Worm (Caenorhabditis elegans): ENCODE data around the gene C50H11.8.

Gene C50H11.8

DNA sequence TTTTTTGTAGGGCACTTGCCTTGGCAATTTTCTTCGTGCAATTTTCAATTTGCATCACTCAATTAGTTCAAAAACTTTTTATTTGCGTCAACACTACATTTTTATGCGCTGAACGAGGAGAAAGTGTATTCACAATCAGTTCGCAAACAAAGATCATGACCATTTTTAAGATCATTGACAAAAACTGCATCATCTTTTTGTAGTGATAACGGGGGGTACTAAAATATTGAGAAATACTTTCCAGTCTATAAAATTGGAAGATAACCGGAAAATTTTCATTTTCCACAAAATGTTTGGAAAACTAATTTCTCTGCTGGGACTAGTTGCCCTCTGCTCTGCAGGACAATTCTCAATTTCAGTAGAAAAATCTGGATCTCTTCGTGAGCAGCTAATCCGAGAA is 30.1 kb upstream of the C50H11.8 start, which contains the start of gene asp-8:
Gene asp-8 (plus strand): TSS at position 276 of the 400 bp plus-strand sequence.
- no peak for TF ChIP-seq tbx-37 (GFP tag; conservative IDR thresholded peaks at IDR 0.05)
- TF ChIP-seq scrt-1 (GFP tag; IDR thresholded peaks at IDR 0.05): no peak
- TF ChIP-seq tbx-11 (GFP tag; IDR thresholded peaks at IDR 0.05): no peak

DNA sequence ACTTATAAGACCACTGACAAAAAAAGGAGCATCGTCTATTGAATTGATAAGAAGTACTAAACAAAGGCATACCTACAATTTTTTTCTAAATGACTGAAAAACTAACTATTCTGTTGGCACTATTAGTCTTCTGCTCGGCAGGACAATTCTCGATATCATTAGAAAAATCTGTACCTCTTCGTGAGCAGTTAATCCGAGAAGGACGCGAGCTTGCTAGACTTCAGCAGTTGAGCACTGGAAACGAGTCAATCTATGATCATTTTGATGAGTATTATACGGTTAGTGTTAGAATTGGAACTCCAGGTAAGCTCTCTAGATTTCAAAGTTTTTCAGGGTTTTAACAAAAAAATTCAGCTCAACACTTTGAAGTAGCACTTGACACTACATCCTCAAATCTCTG is 26.1 kb upstream of the C50H11.8 start, which contains the start of gene asp-7:
Gene asp-7 (plus strand): TSS at position 81 of the 400 bp plus-strand sequence.
- TF ChIP-seq B0310.2 (tag; optimal IDR thresholded peaks at IDR 0.05) (no peak), scrt-1 (GFP tag; IDR thresholded peaks at IDR 0.05) (no peak), hmg-4 (GFP tag; optimal IDR thresholded peaks at IDR 0.05) (no peak), ama-1 (optimal IDR thresholded peaks at IDR 0.05) (no peak), tbx-37 (GFP tag; conservative IDR thresholded peaks at IDR 0.05) (no peak), ceh-36 (tag; optimal IDR thresholded peaks at IDR 0.05) (no peak), tra-4 (tag; optimal IDR thresholded peaks at IDR 0.05) (no peak), F13C5.2 (tag; optimal IDR thresholded peaks at IDR 0.05) (no peak), sea-1 (GFP tag; conservative IDR thresholded peaks at IDR 0.05) (no peak), hnd-1 (tag; optimal IDR thresholded peaks at IDR 0.05) (no peak), flt-1 (GFP tag; IDR thresholded peaks at IDR 0.05) (no peak), ceh-13 (GFP tag; optimal IDR thresholded peaks at IDR 0.05) (no peak), tbx-11 (GFP tag; IDR thresholded peaks at IDR 0.05) (no peak), hmbx-1 (tag; optimal IDR thresholded peaks at IDR 0.05) (no peak), pes-1 (GFP tag; IDR thresholded peaks at IDR 0.05) (no peak), ets-7 (tag; optimal IDR thresholded peaks at IDR 0.05) (no peak), aly-1 (tag; optimal IDR thresholded peaks at IDR 0.05) (no peak)

DNA sequence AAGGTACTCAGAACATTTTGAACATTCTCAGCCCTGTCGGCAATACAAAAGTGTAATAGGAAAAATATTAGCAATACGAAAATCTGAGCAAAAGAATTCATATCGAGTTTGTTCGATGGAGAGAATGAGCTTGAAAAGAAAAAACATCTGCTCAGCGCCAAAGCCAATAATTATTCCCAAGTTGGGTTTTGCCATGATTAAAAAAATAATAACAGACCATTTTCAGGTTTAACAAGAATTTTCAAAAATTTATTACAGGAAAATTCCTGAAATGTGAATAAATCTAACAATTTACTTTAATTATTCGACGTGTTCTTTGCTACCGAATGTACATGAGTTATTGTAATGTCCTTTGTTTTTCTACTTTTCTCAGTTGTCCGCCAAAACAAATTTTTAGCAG is 22.0 kb upstream of the C50H11.8 start, which contains the start of gene irld-38:
Gene irld-38 (minus strand): TSS at position 101 of the 400 bp plus-strand sequence.
- no peak for TF ChIP-seq aly-1 (tag; optimal IDR thresholded peaks at IDR 0.05)
- no peak for TF ChIP-seq ceh-36 (tag; optimal IDR thresholded peaks at IDR 0.05)
- no peak for TF ChIP-seq ets-7 (tag; optimal IDR thresholded peaks at IDR 0.05)
- TF ChIP-seq tra-4 (tag; optimal IDR thresholded peaks at IDR 0.05): no peak
- no peak for TF ChIP-seq tbx-11 (GFP tag; IDR thresholded peaks at IDR 0.05)
- no peak for TF ChIP-seq hmg-4 (GFP tag; optimal IDR thresholded peaks at IDR 0.05)

DNA sequence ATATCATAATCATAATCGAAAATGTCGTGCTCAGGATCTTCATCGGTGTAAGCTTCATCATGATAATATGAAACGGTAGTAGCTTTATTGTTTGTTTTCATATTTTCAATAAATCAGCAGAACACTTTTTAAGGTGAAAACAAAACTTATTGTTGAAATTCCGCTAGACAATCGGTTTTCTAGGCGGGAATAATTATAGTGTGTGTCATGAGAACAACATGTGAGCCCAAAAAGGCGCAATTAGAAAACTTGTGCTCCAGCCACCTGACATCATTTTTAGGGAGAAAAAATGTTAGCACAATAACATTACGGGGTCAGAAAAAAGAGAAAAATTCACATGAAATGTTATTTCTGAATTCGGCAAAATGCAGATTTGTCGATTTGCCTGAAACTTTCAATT is 20.1 kb upstream of the C50H11.8 start, which contains the start of gene srw-8:
Gene srw-8 (minus strand): TSS at position 101 of the 400 bp plus-strand sequence.
- TF ChIP-seq ceh-13 (GFP tag; optimal IDR thresholded peaks at IDR 0.05): no peak
- no peak for TF ChIP-seq flt-1 (GFP tag; IDR thresholded peaks at IDR 0.05)
- no peak for TF ChIP-seq sea-1 (GFP tag; conservative IDR thresholded peaks at IDR 0.05)
- no peak for TF ChIP-seq ets-7 (tag; optimal IDR thresholded peaks at IDR 0.05)
- no peak for TF ChIP-seq pes-1 (GFP tag; IDR thresholded peaks at IDR 0.05)
- TF ChIP-seq ama-1 (optimal IDR thresholded peaks at IDR 0.05): no peak
- no peak for TF ChIP-seq tra-4 (tag; optimal IDR thresholded peaks at IDR 0.05)
- TF ChIP-seq hmg-4 (GFP tag; optimal IDR thresholded peaks at IDR 0.05): no peak
- TF ChIP-seq aly-1 (tag; optimal IDR thresholded peaks at IDR 0.05): no peak
- no peak for TF ChIP-seq hmbx-1 (tag; optimal IDR thresholded peaks at IDR 0.05)
- TF ChIP-seq tbx-37 (GFP tag; conservative IDR thresholded peaks at IDR 0.05): no peak
- TF ChIP-seq ceh-36 (tag; optimal IDR thresholded peaks at IDR 0.05): no peak
- no peak for TF ChIP-seq F13C5.2 (tag; optimal IDR thresholded peaks at IDR 0.05)
- no peak for TF ChIP-seq tbx-11 (GFP tag; IDR thresholded peaks at IDR 0.05)
- TF ChIP-seq B0310.2 (tag; optimal IDR thresholded peaks at IDR 0.05): no peak
- TF ChIP-seq scrt-1 (GFP tag; IDR thresholded peaks at IDR 0.05): no peak
- TF ChIP-seq hnd-1 (tag; optimal IDR thresholded peaks at IDR 0.05): no peak

DNA sequence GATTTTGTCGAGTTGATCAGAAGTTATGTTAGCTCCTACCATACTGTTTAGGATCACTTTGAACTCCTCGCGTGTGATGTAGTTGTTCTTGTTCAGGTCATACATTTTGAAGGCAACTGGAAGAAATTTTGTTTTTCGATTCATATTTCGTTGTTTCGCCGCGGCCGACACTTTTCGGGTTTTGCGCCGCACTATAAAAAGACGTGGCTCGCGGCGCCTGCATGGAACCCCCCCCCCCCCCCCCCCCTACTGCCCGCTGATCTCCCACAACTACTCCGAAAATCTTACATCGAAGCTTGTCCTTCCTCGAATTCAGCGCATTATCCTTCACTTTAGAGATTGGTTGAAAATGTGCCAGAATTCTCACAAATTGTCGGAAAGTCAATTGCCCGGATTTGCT is 16.3 kb upstream of the C50H11.8 start:
- TF ChIP-seq ets-7 (tag; optimal IDR thresholded peaks at IDR 0.05): no peak
- TF ChIP-seq F13C5.2 (tag; optimal IDR thresholded peaks at IDR 0.05): no peak
- no peak for TF ChIP-seq ceh-13 (GFP tag; optimal IDR thresholded peaks at IDR 0.05)
- no peak for TF ChIP-seq tra-4 (tag; optimal IDR thresholded peaks at IDR 0.05)
- TF ChIP-seq B0310.2 (tag; optimal IDR thresholded peaks at IDR 0.05): no peak
- no peak for TF ChIP-seq pes-1 (GFP tag; IDR thresholded peaks at IDR 0.05)
- no peak for TF ChIP-seq aly-1 (tag; optimal IDR thresholded peaks at IDR 0.05)
- TF ChIP-seq tbx-37 (GFP tag; conservative IDR thresholded peaks at IDR 0.05): no peak
- TF ChIP-seq hmbx-1 (tag; optimal IDR thresholded peaks at IDR 0.05): no peak
- TF ChIP-seq sea-1 (GFP tag; conservative IDR thresholded peaks at IDR 0.05): no peak

DNA sequence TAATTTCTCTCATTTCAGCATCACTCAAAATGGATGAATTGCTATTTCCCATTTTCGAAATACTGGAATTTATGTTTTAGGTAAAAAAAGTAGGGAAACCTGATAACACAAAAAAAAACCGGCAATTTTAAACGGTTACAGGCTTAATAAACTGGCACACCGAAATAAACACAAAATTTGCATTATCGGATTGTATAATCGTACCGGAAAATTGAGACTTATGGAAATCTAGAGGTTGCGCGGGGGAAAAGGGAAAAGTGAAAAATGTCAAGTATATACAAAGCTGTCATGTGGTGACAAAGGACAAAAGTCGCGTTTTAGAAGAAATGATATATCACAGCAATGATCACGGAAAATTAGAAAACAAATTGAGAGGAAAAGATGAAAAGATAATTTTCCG is 15.1 kb upstream of the C50H11.8 start, which contains the start of gene chpf-2:
Gene chpf-2 (minus strand): TSS at position 101 of the 400 bp plus-strand sequence.
- TF ChIP-seq ceh-13 (GFP tag; optimal IDR thresholded peaks at IDR 0.05) (no peak), tbx-37 (GFP tag; conservative IDR thresholded peaks at IDR 0.05) (no peak), ceh-36 (tag; optimal IDR thresholded peaks at IDR 0.05) (no peak), B0310.2 (tag; optimal IDR thresholded peaks at IDR 0.05) (no peak)

DNA sequence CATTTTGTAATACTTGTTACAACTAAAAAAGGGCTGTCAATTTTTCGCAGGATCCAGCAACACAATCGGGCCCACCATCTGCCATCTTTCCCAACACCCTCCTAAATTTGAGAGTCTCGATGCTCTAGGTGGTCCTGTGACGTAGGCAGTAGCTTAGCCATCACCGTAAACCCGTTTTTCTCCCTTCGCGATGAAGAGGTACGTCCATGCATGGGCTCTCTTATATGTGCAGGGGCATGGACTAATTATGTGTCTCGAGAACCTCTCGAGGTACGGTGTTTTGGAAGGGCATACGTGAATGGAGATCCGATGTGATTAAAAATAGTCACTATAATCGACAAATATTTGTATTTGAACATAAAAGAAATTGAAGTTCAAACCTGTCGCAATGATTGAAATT is 13.4 kb upstream of the C50H11.8 start:
- TF ChIP-seq tbx-11 (GFP tag; IDR thresholded peaks at IDR 0.05) (no peak), tbx-37 (GFP tag; conservative IDR thresholded peaks at IDR 0.05) (no peak), pes-1 (GFP tag; IDR thresholded peaks at IDR 0.05) (no peak), hnd-1 (tag; optimal IDR thresholded peaks at IDR 0.05) (no peak), aly-1 (tag; optimal IDR thresholded peaks at IDR 0.05) (no peak), B0310.2 (tag; optimal IDR thresholded peaks at IDR 0.05) (no peak)

DNA sequence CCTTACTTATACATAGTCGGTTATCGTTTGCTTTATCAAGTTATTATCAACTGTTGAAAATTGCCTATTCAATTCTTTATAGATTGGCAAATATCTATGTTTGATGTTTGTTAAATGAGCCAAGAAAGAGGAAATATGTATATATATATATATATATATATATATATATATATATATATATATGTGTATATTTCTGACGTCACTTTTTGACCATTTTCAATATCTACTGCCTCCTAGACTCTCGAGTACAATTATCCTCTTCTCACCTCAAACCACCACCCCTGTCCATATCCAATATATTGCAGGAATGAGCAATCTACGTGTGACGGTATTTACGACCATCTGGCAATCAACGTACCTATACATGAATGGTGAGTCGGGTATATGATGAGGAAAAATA is 9.5 kb upstream of the C50H11.8 start, which contains the start of gene F59D6.1:
Gene F59D6.1 (plus strand): TSS at position 301 of the 400 bp plus-strand sequence.
- TF ChIP-seq tbx-37 (GFP tag; conservative IDR thresholded peaks at IDR 0.05): no peak
- no peak for TF ChIP-seq ceh-13 (GFP tag; optimal IDR thresholded peaks at IDR 0.05)
- TF ChIP-seq F13C5.2 (tag; optimal IDR thresholded peaks at IDR 0.05): no peak
- TF ChIP-seq hmbx-1 (tag; optimal IDR thresholded peaks at IDR 0.05): no peak
- TF ChIP-seq ceh-36 (tag; optimal IDR thresholded peaks at IDR 0.05): no peak
- no peak for TF ChIP-seq ama-1 (optimal IDR thresholded peaks at IDR 0.05)
- no peak for TF ChIP-seq flt-1 (GFP tag; IDR thresholded peaks at IDR 0.05)
- no peak for TF ChIP-seq pes-1 (GFP tag; IDR thresholded peaks at IDR 0.05)
- TF ChIP-seq scrt-1 (GFP tag; IDR thresholded peaks at IDR 0.05): no peak
- no peak for TF ChIP-seq hmg-4 (GFP tag; optimal IDR thresholded peaks at IDR 0.05)
- no peak for TF ChIP-seq hnd-1 (tag; optimal IDR thresholded peaks at IDR 0.05)
- TF ChIP-seq aly-1 (tag; optimal IDR thresholded peaks at IDR 0.05): no peak
- no peak for TF ChIP-seq B0310.2 (tag; optimal IDR thresholded peaks at IDR 0.05)
- TF ChIP-seq ets-7 (tag; optimal IDR thresholded peaks at IDR 0.05): no peak
- TF ChIP-seq tbx-11 (GFP tag; IDR thresholded peaks at IDR 0.05): no peak
- no peak for TF ChIP-seq tra-4 (tag; optimal IDR thresholded peaks at IDR 0.05)
- TF ChIP-seq sea-1 (GFP tag; conservative IDR thresholded peaks at IDR 0.05): no peak
